Fruit fly (Drosophila melanogaster) Kc167 (cell line): ENCODE data around the gene Zip88E.

Experiments
- Myc ChIP-seq: fragments of >200 bp; optimal IDR thresholded peaks from 2 replicates; lab custom pipeline; 2017; ENCODE audit warnings: missing external identifiers
- Sin3A ChIP-seq: fragments of >200 bp; optimal IDR thresholded peaks from 2 replicates; lab custom pipeline; 2018; ENCODE audit warnings: missing external identifiers
- ttk ChIP-seq: sonication (Bioruptor generic); optimal IDR thresholded peaks from 2 replicates; lab custom pipeline; 2017; ENCODE audit warnings: missing external identifiers

dm6 chr3R:15229329-15229876 lies 39.1 kb upstream of the Zip88E start, which contains the start of the genes Art3 and mRpS10:
- TF ChIP-seq Myc (lab: Kevin White, UChicago), result no peak
- TF ChIP-seq Sin3A (lab: Kevin White, UChicago), result no peak
- no peak for TF ChIP-seq ttk (lab: Kevin White, UChicago)
